Worm (Caenorhabditis elegans): ENCODE results near the gene C09F12.2.

- TF ChIP-seq ceh-100 (GFP tag; IDR thresholded peaks at IDR 0.05) (no peak), unc-62 (GFP tag; optimal IDR thresholded peaks at IDR 0.05) (no peak), rcor-1 (GFP tag; IDR thresholded peaks at IDR 0.05) (no peak), mxl-1 (tag; optimal IDR thresholded peaks at IDR 0.05) (no peak), zim-3 (tag; optimal IDR thresholded peaks at IDR 0.05) (no peak), lin-26 (GFP tag; IDR thresholded peaks at IDR 0.05) (no peak), nfya-1 (tag; optimal IDR thresholded peaks at IDR 0.05; ENCODE audit: borderline replicate concordance, insufficient read depth) (no peak)
These were observed 44.8 kb upstream of the C09F12.2 start, which contains the start of gene ttr-31 for ce11 chrX:11008954-11009353.

Data from whole organism, young adult.